Fruit fly (Drosophila melanogaster): ENCODE data around the gene MtnA.

The MtnA gene

dm6 chr3R:9784341-9785062 is at the start of gene MtnA, which contains the start of gene CG8500:
Gene MtnA, minus strand, starts transcription at chr3R:9784370.
Gene CG8500, plus strand, starts transcription at chr3R:9784653.
- no peak for TF ChIP-seq CG32006 (GFP tag; optimal IDR thresholded peaks at IDR 0.05)
- peak; percentile 70 for TF ChIP-seq svp (GFP tag)
- 0 out of 2 replicates have a peak, but pooled peaks have one; percentile 16 for TF ChIP-seq CG15336 (GFP tag; IDR thresholded peaks at IDR 0.05)
- TF ChIP-seq Eip78C (GFP tag) = no peak
- TF ChIP-seq Met (GFP tag; optimal IDR thresholded peaks at IDR 0.05) = no peak
- TF ChIP-seq CG8632 (GFP tag; optimal IDR thresholded peaks at IDR 0.05) = no peak
- no peak for TF ChIP-seq CG1621 (tag; optimal IDR thresholded peaks at IDR 0.05)
- no peak for TF ChIP-seq CG8319 (GFP tag; optimal IDR thresholded peaks at IDR 0.05)
- TF ChIP-seq CG3032 (tag; optimal IDR thresholded peaks at IDR 0.05) = no peak
- TF ChIP-seq ss (GFP tag; optimal IDR thresholded peaks at IDR 0.05) = peak in 1 of 2 experiments; percentile 18
- no peak for TF ChIP-seq CG11762 (GFP tag; optimal IDR thresholded peaks at IDR 0.05; ENCODE audit: insufficient read depth)
- no peak for TF ChIP-seq lz (GFP tag; optimal IDR thresholded peaks at IDR 0.05)
- TF ChIP-seq fd85E (GFP tag; optimal IDR thresholded peaks at IDR 0.05) = no peak

dm6 chr3R:9823723-9824122 is 39.6 kb upstream of the MtnA start, which contains the start of gene CG34302:
Gene CG34302, minus strand, starts transcription at chr3R:9823823.
- TF ChIP-seq Lpt (GFP tag; optimal IDR thresholded peaks at IDR 0.05) (no peak), Hr38 (GFP tag; optimal IDR thresholded peaks at IDR 0.05) (no peak), Sox15 (GFP tag; optimal IDR thresholded peaks at IDR 0.05) (no peak), CG16779 (tag; optimal IDR thresholded peaks at IDR 0.05) (no peak), cyc (GFP tag; optimal IDR thresholded peaks at IDR 0.05) (no peak), vri (GFP tag; optimal IDR thresholded peaks at IDR 0.05) (no peak)

dm6 chr3R:9821091-9821490 is 36.9 kb upstream of the MtnA start, which contains the start of gene CG42857:
Gene CG42857, minus strand, starts transcription at chr3R:9821191.
- TF ChIP-seq CG8319 (GFP tag; optimal IDR thresholded peaks at IDR 0.05) (no peak), Sox14 (GFP tag; optimal IDR thresholded peaks at IDR 0.05) (no peak), CG6854 (GFP tag; optimal IDR thresholded peaks at IDR 0.05) (no peak), fd85E (GFP tag; optimal IDR thresholded peaks at IDR 0.05) (no peak), Hr39 (GFP tag; optimal IDR thresholded peaks at IDR 0.05) (no peak), CG4318 (GFP tag; optimal IDR thresholded peaks at IDR 0.05) (no peak), Hr4 (GFP tag; optimal IDR thresholded peaks at IDR 0.05) (no peak), Met (GFP tag; optimal IDR thresholded peaks at IDR 0.05) (no peak), acj6 (GFP tag; optimal IDR thresholded peaks at IDR 0.05) (no peak), CG11902 (GFP tag; optimal IDR thresholded peaks at IDR 0.05) (no peak), Blimp-1 (GFP tag; optimal IDR thresholded peaks at IDR 0.05) (no peak)

- no peak for TF ChIP-seq salr (GFP tag; optimal IDR thresholded peaks at IDR 0.05)
These were observed 35.6 kb upstream of the MtnA start, which contains the start of gene CG9458 for dm6 chr3R:9819777-9820176. Gene CG9458, minus strand, starts transcription at chr3R:9819877.

- TF ChIP-seq svp (GFP tag) (no peak), Lpt (GFP tag; optimal IDR thresholded peaks at IDR 0.05) (no peak), Hr38 (GFP tag; optimal IDR thresholded peaks at IDR 0.05) (no peak), CG6163 (GFP tag; IDR thresholded peaks at IDR 0.05) (no peak), salr (GFP tag; optimal IDR thresholded peaks at IDR 0.05) (no peak), spab (GFP tag; optimal IDR thresholded peaks at IDR 0.05) (no peak), Eip93F (GFP tag; optimal IDR thresholded peaks at IDR 0.05) (no peak), Gug (GFP tag; IDR thresholded peaks at IDR 0.05) (no peak), CG9139 (GFP tag; optimal IDR thresholded peaks at IDR 0.05) (no peak), CG8119 (GFP tag; IDR thresholded peaks at IDR 0.05) (no peak), Blimp-1 (GFP tag; optimal IDR thresholded peaks at IDR 0.05) (no peak), CG1621 (tag; optimal IDR thresholded peaks at IDR 0.05) (no peak), fd85E (GFP tag; optimal IDR thresholded peaks at IDR 0.05) (no peak), CG4318 (GFP tag; optimal IDR thresholded peaks at IDR 0.05) (no peak), Hr4 (GFP tag; optimal IDR thresholded peaks at IDR 0.05) (no peak), CG6854 (GFP tag; optimal IDR thresholded peaks at IDR 0.05) (no peak), dac (GFP tag; optimal IDR thresholded peaks at IDR 0.05) (no peak)
These were observed 34.1 kb upstream of the MtnA start, which contains the start of gene CG9459 for dm6 chr3R:9818295-9818694. Gene CG9459, minus strand, starts transcription at chr3R:9818395.

Data from whole organism, prepupa.